Worm (Caenorhabditis elegans) whole organism, L3 larva: ENCODE data around the gene F25H9.6.

Source experiments
- ZK546.5 ChIP-seq: sonication (generic microtip); optimal IDR thresholded peaks from 2 replicates; lab custom pipeline; 2017; ENCODE audit warnings: missing biosample characterization, missing genetic modification characterization
- ceh-82 ChIP-seq: fragments of 150-350 bp; optimal IDR thresholded peaks from 2 replicates; lab custom pipeline; 2014; ENCODE audit warnings: missing biosample characterization, missing genetic modification characterization
- fkh-10 ChIP-seq: sonication (generic microtip); optimal IDR thresholded peaks from 2 replicates; lab custom pipeline; 2017; ENCODE audit warnings: missing biosample characterization, missing genetic modification reagents, missing genetic modification characterization
- jun-1 ChIP-seq: fragments of 150-350 bp; optimal IDR thresholded peaks from 2 replicates; lab custom pipeline; 2014; ENCODE audit warnings: missing biosample characterization, missing genetic modification reagents, missing genetic modification characterization
- nhr-237 ChIP-seq: fragments of 150-350 bp; optimal IDR thresholded peaks from 2 replicates; lab custom pipeline; 2014; ENCODE audit warnings: missing biosample characterization, missing genetic modification characterization
- ztf-11 ChIP-seq: fragments of 150-350 bp; optimal IDR thresholded peaks from 2 replicates; lab custom pipeline; 2014; ENCODE audit warnings: missing biosample characterization, missing genetic modification characterization

- TF ChIP-seq jun-1 (tag; lab: Kevin White, UChicago) (no peak), ceh-82 (tag; lab: Kevin White, UChicago) (no peak), fkh-10 (GFP tag; lab: Kevin White, UChicago) (no peak), ZK546.5 (tag; lab: Kevin White, UChicago) (no peak), ztf-11 (tag; lab: Kevin White, UChicago) (no peak), nhr-237 (no peak)
These were observed 44.4 kb upstream of the F25H9.6 start for ce11 chrV:13512515-13512914.
